Worm (Caenorhabditis elegans): Measurements from ENCODE around the gene F53G2.2.

ce11 chrII:2478543-2478942 lies 3.2 kb upstream of the F53G2.2 start, which contains the start of gene mnat-1:
- TF ChIP-seq ceh-18 (tag; optimal IDR thresholded peaks at IDR 0.05) (no peak), pat-9 (tag; optimal IDR thresholded peaks at IDR 0.05) (no peak)
